Worm (Caenorhabditis elegans): Measurements from ENCODE around the gene nhr-125.
A peak's percentile ranks its signal among the peaks of the same experiment; 100 is the strongest.

The nhr-125 gene

DNA sequence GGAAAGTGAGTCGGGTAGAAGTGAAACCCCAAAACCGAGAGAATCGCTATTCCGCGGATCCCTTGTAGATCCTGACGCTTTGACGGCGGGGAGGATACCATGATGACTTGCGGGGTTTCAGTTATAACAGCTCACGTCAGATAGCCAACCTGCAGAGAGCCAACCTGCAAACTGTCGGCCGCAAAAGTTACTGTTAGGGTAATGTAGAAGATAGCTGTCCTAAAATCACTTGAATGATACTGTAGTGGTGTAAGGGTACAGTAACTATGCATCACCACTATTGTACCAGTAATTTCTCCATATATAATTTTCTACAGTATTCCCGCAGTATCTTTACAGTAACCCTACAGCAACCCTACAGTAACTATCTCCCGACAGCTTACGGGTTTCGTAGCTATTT lies 7.1 kb upstream of the nhr-125 start, which contains the start of gene oac-12:
Gene oac-12, minus strand, starts transcription at position 101 of the 400 bp plus-strand sequence.
- TF ChIP-seq elt-2 (tag; optimal IDR thresholded peaks at IDR 0.05) (no peak), mml-1 (tag; optimal IDR thresholded peaks at IDR 0.05) (no peak), sea-2 (GFP tag; optimal IDR thresholded peaks at IDR 0.05) (no peak), nhr-25 (tag; optimal IDR thresholded peaks at IDR 0.05) (no peak), egl-27 (tag; optimal IDR thresholded peaks at IDR 0.05) (no peak), R02D3.7 (tag; optimal IDR thresholded peaks at IDR 0.05) (no peak)

ce11 chrV:4330820-4331219 lies 5.5 kb upstream of the nhr-125 start:
- no peak for TF ChIP-seq tbx-2 (tag; optimal IDR thresholded peaks at IDR 0.05)
- TF ChIP-seq zag-1 (tag; optimal IDR thresholded peaks at IDR 0.05), result no peak
- no peak for TF ChIP-seq egl-5 (tag; optimal IDR thresholded peaks at IDR 0.05)

DNA sequence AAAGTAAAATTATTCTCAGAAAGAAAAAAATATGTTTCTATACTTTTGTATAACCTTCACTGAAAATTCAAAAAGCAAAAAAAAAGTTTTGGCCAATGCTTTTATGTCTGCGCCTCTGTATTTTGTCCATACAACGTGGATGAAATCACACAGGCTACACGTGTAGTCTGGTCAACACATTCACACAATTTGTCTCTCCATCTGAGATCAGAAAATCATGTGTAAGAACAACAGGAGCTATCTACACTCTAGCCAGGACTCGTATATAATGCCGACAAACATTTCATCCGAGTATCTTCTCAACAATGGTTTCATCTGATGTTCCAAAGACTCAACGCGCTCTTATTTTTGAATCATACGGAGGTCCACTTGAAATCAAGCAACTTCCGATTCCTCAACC lies 1.5 kb upstream of the nhr-125 start, which contains the start of gene D2063.1:
Gene D2063.1, plus strand, starts transcription at position 281 of the 400 bp plus-strand sequence.
- no peak for TF ChIP-seq skn-1 (tag; optimal IDR thresholded peaks at IDR 0.05)
- TF ChIP-seq nhr-11 (tag; optimal IDR thresholded peaks at IDR 0.05), result peak; percentile 51

DNA sequence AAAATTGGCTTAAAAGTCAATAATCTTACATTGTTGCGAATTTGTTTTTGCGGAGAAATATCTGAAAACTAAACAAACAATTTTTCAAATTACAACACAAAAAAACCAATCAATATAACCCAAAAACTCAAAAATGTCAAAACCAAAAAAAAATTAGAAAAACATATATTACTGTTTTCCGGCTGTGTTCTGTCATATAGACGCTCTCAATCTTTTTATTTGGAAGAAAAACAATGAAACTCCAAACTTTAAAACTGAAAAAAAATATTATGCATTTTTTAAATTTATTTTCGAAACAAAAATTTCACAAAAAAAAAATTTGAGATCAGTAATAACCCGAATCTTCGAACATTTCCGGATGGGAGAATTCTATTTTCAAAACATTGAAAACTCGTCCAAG lies 2.6 kb downstream of the nhr-125 start, which contains the start of gene R02D1.2:
Gene R02D1.2, minus strand, starts transcription at position 101 of the 400 bp plus-strand sequence.
- no peak for TF ChIP-seq nhr-43 (tag; optimal IDR thresholded peaks at IDR 0.05; ENCODE audit: poor library complexity, severe bottlenecking)

DNA sequence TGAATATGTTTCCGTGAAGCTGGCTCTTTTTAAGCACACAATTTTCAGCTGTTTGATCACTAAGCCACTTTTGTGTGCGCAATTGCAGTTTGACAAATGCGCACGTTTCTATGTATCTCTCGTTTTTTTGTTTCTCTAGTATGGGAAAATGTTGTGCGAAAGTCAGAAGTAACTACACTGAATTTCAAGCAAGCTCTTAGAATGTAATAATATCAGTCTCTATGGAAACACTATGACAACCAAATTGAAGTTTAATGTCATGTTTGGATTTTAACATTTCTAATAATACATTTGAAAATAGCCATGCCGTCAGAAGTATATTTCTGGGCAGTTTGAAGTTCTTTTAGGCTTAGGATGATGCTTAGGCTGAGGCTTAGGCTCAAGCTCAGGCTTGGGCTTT lies 5.4 kb downstream of the nhr-125 start, which contains the start of gene ZC132.9:
Gene ZC132.9, minus strand, starts transcription at position 101 of the 400 bp plus-strand sequence.
- TF ChIP-seq egl-27 (tag; optimal IDR thresholded peaks at IDR 0.05) (no peak), nfya-1 (tag; optimal IDR thresholded peaks at IDR 0.05; ENCODE audit: insufficient read depth) (no peak), lin-15B (tag; optimal IDR thresholded peaks at IDR 0.05) (no peak), aly-2 (tag; optimal IDR thresholded peaks at IDR 0.05) (no peak), elt-1 (tag; optimal IDR thresholded peaks at IDR 0.05) (no peak), nhr-77 (tag; optimal IDR thresholded peaks at IDR 0.05) (no peak)

- TF ChIP-seq aly-2 (tag; optimal IDR thresholded peaks at IDR 0.05), result no peak
- TF ChIP-seq elt-1 (tag; optimal IDR thresholded peaks at IDR 0.05), result no peak
- no peak for TF ChIP-seq unc-62 (GFP tag; optimal IDR thresholded peaks at IDR 0.05)
- TF ChIP-seq eor-1 (tag; optimal IDR thresholded peaks at IDR 0.05), result no peak
- no peak for TF ChIP-seq nhr-77 (tag; optimal IDR thresholded peaks at IDR 0.05)
- TF ChIP-seq fos-1 (tag; optimal IDR thresholded peaks at IDR 0.05), result no peak
- TF ChIP-seq lsy-12 (tag; optimal IDR thresholded peaks at IDR 0.05), result no peak
- no peak for TF ChIP-seq egl-27 (tag; optimal IDR thresholded peaks at IDR 0.05)
- no peak for TF ChIP-seq hmg-11 (tag; optimal IDR thresholded peaks at IDR 0.05)
- no peak for TF ChIP-seq pqm-1 (tag; optimal IDR thresholded peaks at IDR 0.05)
- TF ChIP-seq nhr-43 (tag; optimal IDR thresholded peaks at IDR 0.05; ENCODE audit: poor library complexity, severe bottlenecking), result no peak
- no peak for TF ChIP-seq ztf-4 (tag; optimal IDR thresholded peaks at IDR 0.05)
- no peak for TF ChIP-seq lin-15B (tag; optimal IDR thresholded peaks at IDR 0.05)
- no peak for TF ChIP-seq jun-1 (tag; optimal IDR thresholded peaks at IDR 0.05)
- TF ChIP-seq fkh-10 (GFP tag; optimal IDR thresholded peaks at IDR 0.05), result no peak
- no peak for TF ChIP-seq R02D3.7 (tag; optimal IDR thresholded peaks at IDR 0.05)
- TF ChIP-seq ZK546.5 (tag; optimal IDR thresholded peaks at IDR 0.05), result no peak
- no peak for TF ChIP-seq daf-12 (tag; optimal IDR thresholded peaks at IDR 0.05)
These were observed 10.3 kb downstream of the nhr-125 start, which contains the start of gene srh-192 for ce11 chrV:4315057-4315456. Gene srh-192, minus strand, starts transcription at chrV:4315157.

DNA sequence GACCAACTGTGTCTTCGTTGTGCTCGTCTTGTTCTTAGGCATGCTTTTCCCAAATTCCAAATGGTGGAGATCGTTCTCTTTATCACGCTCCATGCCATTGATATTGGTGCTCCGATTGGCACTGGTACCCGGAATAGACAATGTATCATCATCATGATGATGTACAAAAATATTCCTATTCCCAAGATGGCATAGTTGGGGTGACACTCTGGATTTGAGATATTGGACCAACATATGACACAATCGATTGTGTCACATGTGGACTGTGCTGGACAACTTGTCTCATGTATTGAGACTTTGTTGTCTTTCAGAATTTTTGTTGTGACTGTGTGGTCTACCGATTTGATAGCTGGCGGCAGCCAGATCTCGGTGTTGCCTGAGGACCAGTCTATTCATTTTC lies 21.1 kb downstream of the nhr-125 start:
- TF ChIP-seq mdl-1 (tag; optimal IDR thresholded peaks at IDR 0.05) (no peak), ceh-9 (tag; optimal IDR thresholded peaks at IDR 0.05) (no peak), eor-1 (tag; optimal IDR thresholded peaks at IDR 0.05) (no peak), tbx-2 (tag; optimal IDR thresholded peaks at IDR 0.05) (no peak), snpc-4 (tag; optimal IDR thresholded peaks at IDR 0.05) (no peak), elt-1 (tag; optimal IDR thresholded peaks at IDR 0.05) (no peak)
